Fruit fly (Drosophila melanogaster) whole organism, wandering third instar larva: ENCODE results near the gene CG43814.

Source experiments
- CG32264 ChIP-seq: fragments of 200-800 bp; sonication (Bioruptor generic); optimal IDR thresholded peaks from 2 replicates; lab custom pipeline; 2016; ENCODE audit warnings: missing biosample characterization, missing genetic modification characterization
- Hr78 ChIP-seq: fragments of >200 bp; optimal IDR thresholded peaks from 2 replicates; lab custom pipeline; 2017; ENCODE audit warnings: missing biosample characterization, missing genetic modification characterization
- OdsH ChIP-seq: fragments of 200-800 bp; sonication (Bioruptor generic); optimal IDR thresholded peaks from 2 replicates; lab custom pipeline; 2016; ENCODE audit warnings: missing biosample characterization, mild to moderate bottlenecking, missing genetic modification characterization
- psq ChIP-seq: fragments of 200-800 bp; sonication (Bioruptor generic); optimal IDR thresholded peaks from 3 replicates; lab custom pipeline; 2017; ENCODE audit warnings: missing biosample characterization, mild to moderate bottlenecking, missing genetic modification characterization, moderate library complexity

dm6 chr2L:18834525-18834924, 29.4 kb upstream of the CG43814 start:
- TF ChIP-seq CG32264 (no peak), OdsH (no peak), psq (GFP tag; lab: Kevin White, UChicago) (no peak), Hr78 (GFP tag; lab: Kevin White, UChicago) (no peak)
